Worm (Caenorhabditis elegans): Measurements from ENCODE around the gene Y43E12A.3.

Gene Y43E12A.3

DNA sequence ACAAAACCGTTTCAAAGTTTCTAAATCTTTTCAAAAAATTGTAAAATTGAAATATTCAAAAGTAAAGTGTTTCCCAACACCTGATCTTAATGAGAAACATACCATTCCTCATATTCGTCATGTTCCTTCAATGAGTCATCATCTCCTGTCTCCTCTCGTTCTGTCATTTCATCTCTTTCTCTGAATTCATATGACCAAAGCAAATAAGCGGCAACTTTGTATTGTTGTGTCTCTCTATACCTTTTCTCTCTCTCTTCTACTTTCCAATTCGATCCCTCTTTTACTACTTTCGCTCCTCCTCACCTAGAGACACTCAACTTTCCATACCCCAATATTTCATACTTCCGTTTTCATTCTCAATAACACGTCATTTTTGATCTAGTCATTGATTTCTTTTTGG, 20.6 kb downstream of the Y43E12A.3 start (continued):
- peak in 1 of 2 experiments; percentile 33 for TF ChIP-seq lin-35 (GFP tag; optimal IDR thresholded peaks at IDR 0.05)

DNA sequence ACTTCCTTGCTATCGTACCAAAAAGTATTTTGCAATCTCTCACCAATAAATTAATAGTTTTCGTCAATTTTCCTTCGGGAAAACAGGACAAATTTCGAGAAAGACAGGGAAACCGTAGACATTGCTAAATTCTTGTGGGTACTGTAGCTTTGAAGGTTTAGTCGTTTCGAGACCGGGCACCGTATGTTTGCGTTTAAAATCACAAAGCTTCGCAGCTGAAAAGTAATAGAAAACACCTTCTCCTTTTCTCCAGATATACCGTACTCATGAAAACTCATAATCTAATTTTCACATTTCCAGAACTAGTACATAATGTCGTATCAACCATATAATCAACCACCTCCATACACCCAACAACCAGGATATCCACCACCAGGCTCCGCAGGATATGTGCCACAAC, 21.3 kb downstream of the Y43E12A.3 start, which contains the start of gene F13H10.6:
TSS of gene F13H10.6 (plus strand) at position 301 of the 400 bp plus-strand sequence.
- TF ChIP-seq isw-1 (GFP tag; IDR thresholded peaks at IDR 0.05) = no peak
- TF ChIP-seq egl-27 (tag; optimal IDR thresholded peaks at IDR 0.05) = no peak
- no peak for TF ChIP-seq hpl-2 (GFP tag; optimal IDR thresholded peaks at IDR 0.05)
- TF ChIP-seq lin-14 (GFP tag; optimal IDR thresholded peaks at IDR 0.05) = no peak
- TF ChIP-seq unc-30 (tag; optimal IDR thresholded peaks at IDR 0.05) = no peak
- TF ChIP-seq lin-39 (tag; optimal IDR thresholded peaks at IDR 0.05) = no peak
- TF ChIP-seq dpl-1 (GFP tag; optimal IDR thresholded peaks at IDR 0.05) = no peak
- TF ChIP-seq nhr-28 (tag; optimal IDR thresholded peaks at IDR 0.05) = no peak
- TF ChIP-seq efl-3 (GFP tag; optimal IDR thresholded peaks at IDR 0.05) = no peak
- TF ChIP-seq swsn-7 (tag; optimal IDR thresholded peaks at IDR 0.05) = no peak
- TF ChIP-seq sox-4 (tag; optimal IDR thresholded peaks at IDR 0.05) = no peak
- no peak for TF ChIP-seq jun-1 (tag; optimal IDR thresholded peaks at IDR 0.05)
- TF ChIP-seq mdl-1 (tag; optimal IDR thresholded peaks at IDR 0.05) = no peak
- no peak for TF ChIP-seq tbx-2 (tag; optimal IDR thresholded peaks at IDR 0.05)
- TF ChIP-seq mep-1 (tag; optimal IDR thresholded peaks at IDR 0.05) = no peak
- no peak for TF ChIP-seq xbp-1 (tag; optimal IDR thresholded peaks at IDR 0.05)
- no peak for TF ChIP-seq nhr-20 (tag; optimal IDR thresholded peaks at IDR 0.05)
- no peak for TF ChIP-seq nhr-90 (tag; optimal IDR thresholded peaks at IDR 0.05; ENCODE audit: poor library complexity)
- TF ChIP-seq zag-1 (tag; optimal IDR thresholded peaks at IDR 0.05) = no peak
- no peak for TF ChIP-seq rnt-1 (tag; optimal IDR thresholded peaks at IDR 0.05)

DNA sequence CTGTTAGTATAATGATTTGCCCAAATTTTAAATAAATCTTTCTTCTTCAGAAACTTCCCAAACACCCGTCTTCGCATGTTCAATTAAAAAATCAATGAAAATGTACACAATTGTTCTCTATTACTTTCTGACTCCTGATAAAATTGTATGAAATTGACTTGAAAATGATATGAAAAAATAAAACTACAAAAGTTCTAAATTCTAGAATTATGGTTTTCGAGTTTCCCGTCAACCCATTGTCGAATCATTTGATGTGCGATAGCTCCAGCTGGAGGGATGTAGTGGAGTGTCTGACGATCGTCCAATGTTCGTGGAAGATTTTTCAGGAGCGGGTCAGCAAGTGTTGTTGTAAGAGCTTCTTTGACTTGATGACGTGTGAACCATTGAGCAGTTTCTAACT, 22.2 kb downstream of the Y43E12A.3 start:
- TF ChIP-seq ztf-11 (tag; optimal IDR thresholded peaks at IDR 0.05) (no peak), lir-3 (tag; optimal IDR thresholded peaks at IDR 0.05; ENCODE audit: poor library complexity) (no peak), nhr-11 (tag; optimal IDR thresholded peaks at IDR 0.05) (no peak), aly-2 (tag; optimal IDR thresholded peaks at IDR 0.05) (no peak), Y116A8C.19 (tag; optimal IDR thresholded peaks at IDR 0.05; ENCODE audit: borderline replicate concordance) (no peak), elt-3 (tag; optimal IDR thresholded peaks at IDR 0.05) (no peak), fkh-10 (GFP tag; optimal IDR thresholded peaks at IDR 0.05) (no peak), snpc-4 (tag; optimal IDR thresholded peaks at IDR 0.05) (no peak), efl-3 (GFP tag; optimal IDR thresholded peaks at IDR 0.05) (no peak)

DNA sequence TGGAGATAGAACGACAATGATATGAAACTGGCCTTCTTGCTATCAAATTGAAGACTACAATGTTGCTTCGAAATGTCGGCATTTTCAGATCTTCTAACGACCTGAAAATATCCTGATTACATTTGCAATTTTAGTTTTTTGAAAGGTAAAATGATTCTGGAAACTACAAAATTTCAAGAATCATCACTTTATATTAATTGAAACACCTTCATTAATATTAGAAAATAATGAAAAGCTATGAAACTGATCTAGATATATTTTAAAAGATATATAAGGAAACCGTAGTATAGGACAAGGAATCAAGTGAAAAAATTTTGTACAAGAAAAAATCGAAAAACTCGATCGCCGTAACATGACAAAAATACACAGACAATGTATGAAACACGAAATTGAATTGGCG, 24.2 kb downstream of the Y43E12A.3 start, which contains the start of gene ndx-9:
TSS of gene ndx-9 (minus strand) at position 101 of the 400 bp plus-strand sequence.
- no peak for TF ChIP-seq fos-1 (tag; optimal IDR thresholded peaks at IDR 0.05)
- TF ChIP-seq unc-130 (tag; optimal IDR thresholded peaks at IDR 0.05) = no peak
- no peak for TF ChIP-seq lin-15B (tag; optimal IDR thresholded peaks at IDR 0.05)
- no peak for TF ChIP-seq nhr-47 (tag; optimal IDR thresholded peaks at IDR 0.05)
- no peak for TF ChIP-seq ceh-88 (GFP tag; IDR thresholded peaks at IDR 0.05)
- TF ChIP-seq fkh-4 (tag; optimal IDR thresholded peaks at IDR 0.05; ENCODE audit: borderline replicate concordance) = no peak
- no peak for TF ChIP-seq ama-1 (optimal IDR thresholded peaks at IDR 0.05)
- no peak for TF ChIP-seq swsn-7 (tag; optimal IDR thresholded peaks at IDR 0.05)
- TF ChIP-seq nhr-20 (tag; optimal IDR thresholded peaks at IDR 0.05) = no peak
- TF ChIP-seq fkh-10 (GFP tag; optimal IDR thresholded peaks at IDR 0.05) = no peak
- TF ChIP-seq unc-30 (tag; optimal IDR thresholded peaks at IDR 0.05) = no peak
- TF ChIP-seq efl-1 (optimal IDR thresholded peaks at IDR 0.05) = no peak
- TF ChIP-seq efl-1 (GFP tag; optimal IDR thresholded peaks at IDR 0.05 in 1 of 2) = no peak
- TF ChIP-seq pag-3 (tag; optimal IDR thresholded peaks at IDR 0.05; ENCODE audit: borderline replicate concordance, insufficient read depth) = no peak
- no peak for TF ChIP-seq lin-14 (GFP tag; optimal IDR thresholded peaks at IDR 0.05)

Data from whole organism, L1 larva.